Fruit fly (Drosophila melanogaster) Kc167 (cell line): ENCODE measurements around the gene RNF220.

Experiments used
- Myc ChIP-seq: fragments of >200 bp; optimal IDR thresholded peaks from 2 replicates; lab custom pipeline; 2017; ENCODE audit warnings: missing external identifiers
- psq ChIP-seq: fragments of >200 bp; optimal IDR thresholded peaks from 2 replicates; lab custom pipeline; 2017; ENCODE audit warnings: missing external identifiers

DNA sequence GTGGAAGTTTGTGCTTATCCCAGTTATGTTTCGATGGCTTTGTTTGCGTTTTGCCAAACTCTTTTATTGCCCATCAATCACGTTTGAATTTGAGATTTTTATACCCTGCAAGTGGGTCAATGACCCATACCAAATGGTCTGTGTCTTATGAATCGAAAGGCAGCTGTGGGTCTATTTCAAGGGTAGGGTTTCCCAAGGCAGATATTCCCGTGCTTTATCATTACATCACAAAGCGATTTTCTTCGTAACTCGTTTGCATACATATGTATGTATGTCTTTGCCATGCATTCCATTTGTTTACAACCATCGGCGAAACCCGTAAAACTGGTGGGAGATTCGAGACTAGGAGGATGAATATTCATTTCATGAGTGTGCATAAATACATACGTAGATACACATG lies 50.8 kb downstream of the RNF220 start:
- TF ChIP-seq psq (lab: Kevin White, UChicago) = no peak
- no peak for TF ChIP-seq Myc (lab: Kevin White, UChicago)
